Worm (Caenorhabditis elegans) whole organism, L3 larva: ENCODE results near the gene lev-9.

Source experiments
- egl-27 ChIP-seq: sonication (generic microtip); optimal IDR thresholded peaks from 4 replicates; lab custom pipeline; 2017; ENCODE audit warnings: missing biosample characterization, missing genetic modification reagents, missing genetic modification characterization
- elt-2 ChIP-seq: sonication (generic microtip); optimal IDR thresholded peaks from 2 replicates; lab custom pipeline; 2016; ENCODE audit warnings: missing genetic modification reagents, mild to moderate bottlenecking, missing genetic modification characterization, missing compliant biosample characterization
- fos-1 ChIP-seq: fragments of 150-350 bp; optimal IDR thresholded peaks from 2 replicates; lab custom pipeline; 2014; ENCODE audit warnings: missing biosample characterization, missing genetic modification characterization
- hmg-11 ChIP-seq: sonication (generic microtip); optimal IDR thresholded peaks from 2 replicates; lab custom pipeline; 2016; ENCODE audit warnings: missing genetic modification characterization, missing compliant biosample characterization
- jun-1 ChIP-seq: fragments of 150-350 bp; optimal IDR thresholded peaks from 2 replicates; lab custom pipeline; 2014; ENCODE audit warnings: missing biosample characterization, missing genetic modification reagents, missing genetic modification characterization
- nhr-25 ChIP-seq: sonication (generic microtip); optimal IDR thresholded peaks from 2 replicates; lab custom pipeline; 2017; ENCODE audit warnings: missing biosample characterization, missing genetic modification characterization
- pqm-1 ChIP-seq: fragments of 150-350 bp; optimal IDR thresholded peaks from 2 replicates; lab custom pipeline; 2017; ENCODE audit warnings: missing biosample characterization, missing genetic modification characterization, inconsistent platforms

DNA sequence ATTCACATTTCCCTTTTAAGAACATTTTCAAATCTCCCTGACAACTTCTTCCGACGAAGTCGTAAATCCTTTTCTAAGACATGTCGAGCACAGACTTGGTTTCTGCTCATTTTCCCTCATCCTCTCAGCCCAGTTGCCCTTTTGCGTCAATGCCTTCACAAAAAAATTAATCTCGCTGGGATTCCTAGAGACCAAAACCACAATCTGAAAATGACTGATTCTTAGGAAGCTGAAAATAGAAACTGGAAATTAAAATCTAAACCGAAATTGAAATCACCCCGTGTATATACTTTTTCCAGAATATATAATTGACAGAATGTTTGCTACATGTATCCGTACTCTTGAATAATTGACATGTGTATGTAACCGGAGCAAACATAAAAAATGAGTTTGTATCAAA, 44.5 kb downstream of the lev-9 start:
- TF ChIP-seq pqm-1 (tag; lab: Kevin White, UChicago) (no peak), hmg-11 (tag; lab: Kevin White, UChicago) (no peak), egl-27 (tag; lab: Kevin White, UChicago) (no peak), nhr-25 (tag; lab: Kevin White, UChicago) (no peak), jun-1 (no peak), fos-1 (tag; lab: Kevin White, UChicago) (no peak), elt-2 (tag; lab: Kevin White, UChicago) (no peak)
